Worm (Caenorhabditis elegans) whole organism, late embryonic: ENCODE results near the gene gcy-3.

Experiments
- T23F11.4 ChIP-seq: fragments of 200-800 bp; sonication (Bioruptor generic); optimal IDR thresholded peaks from 2 replicates; lab custom pipeline; 2018; ENCODE audit warnings: mild to moderate bottlenecking, missing genetic modification characterization, missing compliant biosample characterization
- ceh-22 ChIP-seq: sonication (generic microtip); optimal IDR thresholded peaks from 2 replicates; lab custom pipeline; 2017; ENCODE audit warnings: missing biosample characterization, missing genetic modification characterization
- ceh-31 ChIP-seq: sonication (generic microtip); optimal IDR thresholded peaks from 2 replicates; lab custom pipeline; 2016; ENCODE audit warnings: missing genetic modification characterization, missing compliant biosample characterization
- ceh-45 ChIP-seq: fragments of 200-800 bp; sonication (Bioruptor generic); IDR thresholded peaks from 2 replicates; pipeline ENCODE4 v1.3.6; 2022; ENCODE audit warnings: missing genetic modification reagents, missing genetic modification characterization, missing compliant biosample characterization
- hlh-13 ChIP-seq: fragments of 200-800 bp; sonication (Bioruptor generic); optimal IDR thresholded peaks from 2 replicates; lab custom pipeline; 2018; ENCODE audit warnings: mild to moderate bottlenecking, missing genetic modification characterization, missing compliant biosample characterization
- hlh-30 ChIP-seq: sonication (generic microtip); optimal IDR thresholded peaks from 2 replicates; lab custom pipeline; 2017; ENCODE audit warnings: antibody characterized with exemption, missing genetic modification characterization, missing compliant biosample characterization; ENCODE audit not compliant: insufficient read depth
- hlh-6 ChIP-seq: sonication (generic microtip); optimal IDR thresholded peaks from 2 replicates; lab custom pipeline; 2016; ENCODE audit warnings: missing genotype, missing genetic modification characterization, missing compliant biosample characterization
- lin-11 ChIP-seq: fragments of 200-800 bp; sonication (Bioruptor generic); optimal IDR thresholded peaks from 2 replicates; lab custom pipeline; 2018; ENCODE audit warnings: mild to moderate bottlenecking, missing genetic modification characterization, missing compliant biosample characterization
- pat-9 ChIP-seq: fragments of 200-800 bp; sonication (Bioruptor generic); optimal IDR thresholded peaks from 2 replicates; lab custom pipeline; 2018; ENCODE audit warnings: mild to moderate bottlenecking, missing genetic modification characterization, moderate library complexity, missing compliant biosample characterization
- pros-1 ChIP-seq: fragments of 150-350 bp; optimal IDR thresholded peaks from 2 replicates; lab custom pipeline; 2014; ENCODE audit warnings: missing biosample characterization, missing genetic modification reagents, missing genetic modification characterization
- rnt-1 ChIP-seq: sonication (generic microtip); optimal IDR thresholded peaks from 2 replicates; lab custom pipeline; 2016; ENCODE audit warnings: missing genetic modification characterization, missing compliant biosample characterization
- sox-4 ChIP-seq: sonication (generic microtip); optimal IDR thresholded peaks from 2 replicates; lab custom pipeline; 2017; ENCODE audit warnings: mild to moderate bottlenecking, missing genetic modification characterization, inconsistent platforms, missing compliant biosample characterization
- tbx-2 ChIP-seq: sonication (generic microtip); optimal IDR thresholded peaks from 2 replicates; lab custom pipeline; 2016; ENCODE audit warnings: missing genetic modification characterization, missing compliant biosample characterization
- zip-5 ChIP-seq: sonication (generic microtip); optimal IDR thresholded peaks from 2 replicates; lab custom pipeline; 2016; ENCODE audit warnings: missing genetic modification characterization, missing compliant biosample characterization

- TF ChIP-seq lin-11 (no peak), hlh-13 (GFP tag; lab: Kevin White, UChicago) (no peak), ceh-22 (tag; lab: Kevin White, UChicago) (no peak), rnt-1 (tag; lab: Kevin White, UChicago) (no peak), ceh-31 (no peak), hlh-30 (tag; lab: Kevin White, UChicago) (no peak), pros-1 (tag; lab: Kevin White, UChicago) (no peak), pat-9 (tag; lab: Kevin White, UChicago) (no peak), tbx-2 (tag; lab: Kevin White, UChicago) (no peak), hlh-6 (no peak), T23F11.4 (GFP tag; lab: Kevin White, UChicago) (no peak), ceh-45 (GFP tag; lab: Robert Waterston, UW) (no peak), sox-4 (no peak), zip-5 (tag; lab: Kevin White, UChicago) (no peak)
These were observed 23.7 kb downstream of the gcy-3 start for ce11 chrII:9483342-9483741.
